Worm (Caenorhabditis elegans): ENCODE measurements around the gene apm-3.

Gene apm-3

DNA sequence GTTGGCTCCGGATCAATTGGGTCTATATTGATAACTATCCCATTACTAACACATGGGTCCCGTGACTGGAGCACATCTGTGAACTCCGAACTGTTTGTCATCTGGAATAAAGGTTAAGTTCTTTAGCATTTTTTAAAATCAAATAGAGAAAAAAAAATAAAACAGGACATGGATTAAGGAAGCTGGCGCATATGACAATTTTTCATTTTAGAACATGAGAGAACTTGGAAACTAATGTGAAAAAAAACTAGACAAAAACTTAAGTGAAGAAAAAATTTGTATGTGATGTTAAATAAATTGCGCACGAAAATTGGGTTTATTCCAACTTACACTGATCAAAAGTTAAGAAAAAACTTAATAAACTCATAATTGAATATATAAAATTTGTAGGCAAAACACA is 6.0 kb upstream of the apm-3 start, which contains the start of gene sms-2:
Gene sms-2 (minus strand): TSS at position 101 of the 400 bp plus-strand sequence.
- no peak for TF ChIP-seq mel-28 (tag; optimal IDR thresholded peaks at IDR 0.05; ENCODE audit: borderline replicate concordance)

- TF ChIP-seq C17E4.6 (GFP tag; IDR thresholded peaks at IDR 0.05) (no peak), chd-7 (tag; optimal IDR thresholded peaks at IDR 0.05) (peak; percentile 59), tlf-1 (GFP tag; optimal IDR thresholded peaks at IDR 0.05) (no peak), B0035.1 (tag; optimal IDR thresholded peaks at IDR 0.05) (peak; percentile 63), pbrm-1 (GFP tag; IDR thresholded peaks at IDR 0.05) (peak; percentile 71), ama-1 (optimal IDR thresholded peaks at IDR 0.05) (no peak), ama-1 (GFP tag; optimal IDR thresholded peaks at IDR 0.05) (no peak), cebp-1 (GFP tag; IDR thresholded peaks at IDR 0.05) (0 out of 2 replicates have a peak, but pooled peaks have one; percentile 21), cebp-1 (tag; optimal IDR thresholded peaks at IDR 0.05) (peak; percentile 84), snpc-1.1 (tag; optimal IDR thresholded peaks at IDR 0.05; ENCODE audit: insufficient read depth) (no peak), ceh-58 (GFP tag; IDR thresholded peaks at IDR 0.05) (no peak), ccch-3 (GFP tag; optimal IDR thresholded peaks at IDR 0.05) (no peak), lin-26 (GFP tag; IDR thresholded peaks at IDR 0.05) (peak; percentile 59; the same call in 1 of the 2 replicates), tbp1 (GFP tag; optimal IDR thresholded peaks at IDR 0.05) (peak; percentile 32), lsy-27 (tag; optimal IDR thresholded peaks at IDR 0.05; ENCODE audit: borderline replicate concordance, insufficient read depth) (no peak), egl-18 (GFP tag; IDR thresholded peaks at IDR 0.05) (no peak), akir-1 (GFP tag; optimal IDR thresholded peaks at IDR 0.05) (peak; percentile 53), lin-54 (GFP tag; optimal IDR thresholded peaks at IDR 0.05) (peak; percentile 38), B0261.1 (tag; optimal IDR thresholded peaks at IDR 0.05) (no peak), fkh-3 (tag; optimal IDR thresholded peaks at IDR 0.05) (no peak), madf-3 (GFP tag; IDR thresholded peaks at IDR 0.05) (no peak), T07F8.4 (tag; optimal IDR thresholded peaks at IDR 0.05) (no peak), lsl-1 (GFP tag; optimal IDR thresholded peaks at IDR 0.05) (no peak), egl-44 (GFP tag; IDR thresholded peaks at IDR 0.05) (0 out of 2 replicates have a peak, but pooled peaks have one; percentile 22), aptf-2 (GFP tag; conservative IDR thresholded peaks at IDR 0.05) (no peak), repo-1 (tag; optimal IDR thresholded peaks at IDR 0.05) (no peak), aptf-3 (GFP tag; IDR thresholded peaks at IDR 0.05) (no peak), pha-4 (tag; optimal IDR thresholded peaks at IDR 0.05) (no peak), B0336.3 (GFP tag; IDR thresholded peaks at IDR 0.05) (peak; percentile 60; the same call in 1 of the 2 replicates), attf-3 (GFP tag; conservative IDR thresholded peaks at IDR 0.05) (peak; percentile 63; the same call in 1 of the 2 replicates), somi-1 (GFP tag; optimal IDR thresholded peaks at IDR 0.05) (peak; percentile 83), nhr-90 (tag; optimal IDR thresholded peaks at IDR 0.05) (no peak), ceh-40 (GFP tag; IDR thresholded peaks at IDR 0.05) (no peak), let-526 (GFP tag; IDR thresholded peaks at IDR 0.05) (no peak), snpc-4 (GFP tag; optimal IDR thresholded peaks at IDR 0.05) (peak; percentile 37), snpc-4 (tag; optimal IDR thresholded peaks at IDR 0.05) (peak in 3 of 4 experiments; percentile 27 to 67 (median 37)), dox-1 (GFP tag; IDR thresholded peaks at IDR 0.05) (peak; percentile 49; the same call in 1 of the 2 replicates), sea-2 (GFP tag; IDR thresholded peaks at IDR 0.05) (no peak), attf-6 (GFP tag; IDR thresholded peaks at IDR 0.05) (no peak), die-1 (tag; optimal IDR thresholded peaks at IDR 0.05) (peak; percentile 28), K11D2.4 (GFP tag; IDR thresholded peaks at IDR 0.05) (peak; percentile 66; the same call in 1 of the 2 replicates), F23B12.7 (tag; optimal IDR thresholded peaks at IDR 0.05; ENCODE audit: insufficient read depth) (peak; percentile 4), ets-4 (GFP tag; optimal IDR thresholded peaks at IDR 0.05) (no peak), egrh-3 (GFP tag; IDR thresholded peaks at IDR 0.05) (peak; percentile 62), bed-2 (GFP tag; IDR thresholded peaks at IDR 0.05) (0 out of 2 replicates have a peak, but pooled peaks have one; percentile 42), dpl-1 (GFP tag; optimal IDR thresholded peaks at IDR 0.05) (no peak)
These were observed 5.3 kb upstream of the apm-3 start for ce11 chrX:949466-949865.
